Fruit fly (Drosophila melanogaster) whole organism, embryonic: ENCODE data around the gene CG6136.
A peak's percentile ranks its signal among the peaks of the same experiment; 100 is the strongest.

Source experiments
- Abd-B ChIP-seq: fragments of 200-800 bp; sonication (Bioruptor generic); optimal IDR thresholded peaks from 2 replicates; lab custom pipeline; 2018; ENCODE audit warnings: missing biosample characterization, mild to moderate bottlenecking, missing genetic modification characterization, moderate library complexity
- BtbVII ChIP-seq: fragments of 200-800 bp; sonication (Bioruptor generic); optimal IDR thresholded peaks from 3 replicates; lab custom pipeline; 2017; ENCODE audit warnings: missing biosample characterization, mild to moderate bottlenecking, missing genetic modification characterization
- CG10267 ChIP-seq: fragments of 200-800 bp; sonication (Bioruptor generic); optimal IDR thresholded peaks from 2 replicates; lab custom pipeline; 2018; ENCODE audit warnings: missing biosample characterization, mild to moderate bottlenecking, missing genetic modification characterization, moderate library complexity
- CG10543 ChIP-seq: fragments of 200-800 bp; sonication (Bioruptor generic); optimal IDR thresholded peaks from 3 replicates; lab custom pipeline; 2017; ENCODE audit warnings: missing biosample characterization, mild to moderate bottlenecking, missing genetic modification characterization, moderate library complexity
- CG10654 ChIP-seq: fragments of 200-800 bp; sonication (Bioruptor generic); optimal IDR thresholded peaks from 2 replicates; lab custom pipeline; 2016; ENCODE audit warnings: missing biosample characterization, missing genetic modification characterization
- CG11247 ChIP-seq: fragments of 200-800 bp; sonication (Bioruptor generic); IDR thresholded peaks from 2 replicates; pipeline ENCODE4 v1.3.6; 2022; ENCODE audit warnings: missing biosample characterization, missing genetic modification characterization
- CG12155 ChIP-seq: fragments of 200-800 bp; sonication (Bioruptor generic); optimal IDR thresholded peaks from 3 replicates; lab custom pipeline; 2016; ENCODE audit warnings: missing biosample characterization, missing genetic modification characterization
- CG12219 ChIP-seq: fragments of 200-800 bp; sonication (Bioruptor generic); optimal IDR thresholded peaks from 3 replicates; lab custom pipeline; 2018; ENCODE audit warnings: missing biosample characterization, mild to moderate bottlenecking, missing genetic modification characterization
- CG12299 ChIP-seq: fragments of 200-800 bp; sonication (Bioruptor generic); optimal IDR thresholded peaks from 2 replicates; lab custom pipeline; 2018; ENCODE audit warnings: missing biosample characterization, mild to moderate bottlenecking, missing genetic modification characterization
- CG13624 ChIP-seq: fragments of 200-800 bp; sonication (Bioruptor generic); optimal IDR thresholded peaks from 2 replicates; lab custom pipeline; 2016; ENCODE audit warnings: missing biosample characterization, missing genetic modification characterization
- CG14050 ChIP-seq: fragments of 200-800 bp; sonication (Bioruptor generic); IDR thresholded peaks from 3 replicates; pipeline ENCODE4 v1.3.6; 2022; ENCODE audit warnings: missing biosample characterization, missing genetic modification characterization
- CG14860 ChIP-seq: fragments of 200-800 bp; sonication (Bioruptor generic); IDR thresholded peaks from 3 replicates; pipeline ENCODE4 v1.3.6; 2022; ENCODE audit warnings: missing biosample characterization, missing genetic modification characterization; ENCODE audit not compliant: partially characterized antibody
- CG15011 ChIP-seq: fragments of 200-800 bp; sonication (Bioruptor generic); optimal IDR thresholded peaks from 3 replicates; lab custom pipeline; 2018; ENCODE audit warnings: missing biosample characterization, mild to moderate bottlenecking, missing genetic modification characterization
- CG15479 ChIP-seq: fragments of 200-800 bp; sonication (Bioruptor generic); optimal IDR thresholded peaks from 3 replicates; lab custom pipeline; 2019; ENCODE audit warnings: missing biosample characterization, mild to moderate bottlenecking, missing genetic modification characterization, moderate library complexity
- CG15696 ChIP-seq: fragments of 200-800 bp; sonication (Bioruptor generic); optimal IDR thresholded peaks from 2 replicates; lab custom pipeline; 2019; ENCODE audit warnings: missing biosample characterization, mild to moderate bottlenecking, missing genetic modification characterization, moderate library complexity
- CG1832 ChIP-seq: fragments of 200-800 bp; sonication (Bioruptor generic); optimal IDR thresholded peaks from 2 replicates; lab custom pipeline; 2017; ENCODE audit warnings: missing biosample characterization, mild to moderate bottlenecking, missing genetic modification characterization, inconsistent platforms
- CG3065 ChIP-seq: fragments of 200-800 bp; sonication (Bioruptor generic); optimal IDR thresholded peaks from 2 replicates; lab custom pipeline; 2016; ENCODE audit warnings: missing biosample characterization, missing genetic modification characterization
- CG32532 ChIP-seq: fragments of 200-800 bp; sonication (Bioruptor generic); IDR thresholded peaks from 2 replicates; pipeline ENCODE4 v1.3.6; 2022; ENCODE audit warnings: missing biosample characterization, missing genetic modification characterization
- CG33557 ChIP-seq: fragments of 200-800 bp; sonication (Bioruptor generic); optimal IDR thresholded peaks from 2 replicates; lab custom pipeline; 2019; ENCODE audit warnings: missing biosample characterization, mild to moderate bottlenecking, missing genetic modification characterization, moderate library complexity
- CG34422 ChIP-seq: fragments of 200-800 bp; sonication (Bioruptor generic); IDR thresholded peaks from 3 replicates; pipeline ENCODE4 v1.3.6; 2022; ENCODE audit warnings: missing biosample characterization, missing genetic modification characterization
- CG3838 ChIP-seq: fragments of 200-800 bp; sonication (Bioruptor generic); optimal IDR thresholded peaks from 3 replicates; lab custom pipeline; 2016; ENCODE audit warnings: missing biosample characterization, missing genetic modification characterization
- CG7839 ChIP-seq: fragments of 200-800 bp; sonication (Bioruptor generic); optimal IDR thresholded peaks from 3 replicates; lab custom pipeline; 2018; ENCODE audit warnings: missing biosample characterization, mild to moderate bottlenecking, missing genetic modification characterization, moderate library complexity
- CrebB ChIP-seq: fragments of 200-800 bp; sonication (Bioruptor generic); optimal IDR thresholded peaks from 3 replicates; lab custom pipeline; 2018; ENCODE audit warnings: missing biosample characterization, mild to moderate bottlenecking, missing genetic modification characterization
- Dad ChIP-seq: fragments of 200-800 bp; sonication (Bioruptor generic); optimal IDR thresholded peaks from 3 replicates; lab custom pipeline; 2016; ENCODE audit warnings: missing biosample characterization, missing genetic modification characterization
- Elba2 ChIP-seq: fragments of 200-800 bp; sonication (Bioruptor generic); optimal IDR thresholded peaks from 3 replicates; lab custom pipeline; 2016; ENCODE audit warnings: missing biosample characterization, missing genetic modification characterization
- GATAe ChIP-seq: fragments of 200-800 bp; sonication (Bioruptor generic); conservative IDR thresholded peaks from 2 replicates; pipeline ENCODE4 v1.3.6; 2022; ENCODE audit warnings: missing biosample characterization, missing genetic modification characterization
- HHEX ChIP-seq: fragments of 200-800 bp; sonication (Bioruptor generic); optimal IDR thresholded peaks from 3 replicates; lab custom pipeline; 2017; ENCODE audit warnings: missing biosample characterization, mild to moderate bottlenecking, missing genetic modification characterization, missing genetic modification reagents
- Lpt ChIP-seq: fragments of >200 bp; optimal IDR thresholded peaks from 2 replicates; lab custom pipeline; 2018; ENCODE audit warnings: missing biosample characterization, missing genetic modification characterization
- MTF-1 ChIP-seq: fragments of 200-800 bp; sonication (Bioruptor generic); optimal IDR thresholded peaks from 2 replicates; lab custom pipeline; 2018; ENCODE audit warnings: missing biosample characterization, mild to moderate bottlenecking, missing genetic modification characterization, borderline replicate concordance
- Max ChIP-seq: fragments of 200-800 bp; sonication (Bioruptor generic); optimal IDR thresholded peaks from 2 replicates; lab custom pipeline; 2016; ENCODE audit warnings: missing biosample characterization, mild to moderate bottlenecking, missing genetic modification characterization
- Meics ChIP-seq: fragments of 200-800 bp; sonication (Bioruptor generic); optimal IDR thresholded peaks from 2 replicates; lab custom pipeline; 2017; ENCODE audit warnings: missing biosample characterization, mild to moderate bottlenecking, missing genetic modification characterization
- Oaz ChIP-seq: fragments of 200-800 bp; sonication (Bioruptor generic); IDR thresholded peaks from 2 replicates; pipeline ENCODE4 v1.3.6; 2022; ENCODE audit warnings: missing biosample characterization, missing genetic modification characterization
- Six4 ChIP-seq: fragments of 200-800 bp; sonication (Bioruptor generic); optimal IDR thresholded peaks from 2 replicates; lab custom pipeline; 2016; ENCODE audit warnings: missing biosample characterization, missing genetic modification characterization
- TFAM ChIP-seq: fragments of 200-800 bp; sonication (Bioruptor generic); optimal IDR thresholded peaks from 2 replicates; lab custom pipeline; 2017; ENCODE audit warnings: missing biosample characterization, missing genetic modification characterization, inconsistent platforms
- bab2 ChIP-seq: fragments of 200-800 bp; sonication (Bioruptor generic); optimal IDR thresholded peaks from 2 replicates; lab custom pipeline; 2016; ENCODE audit warnings: missing biosample characterization, missing genetic modification characterization
- bsh ChIP-seq, 2 experiments: fragments of 200-800 bp; sonication (Bioruptor generic); optimal IDR thresholded peaks; 2 replicates each; lab custom pipeline; 2017 to 2018; ENCODE audit warnings: mild to moderate bottlenecking in 2 of 2, missing biosample characterization in 2 of 2, missing genetic modification characterization in 2 of 2, moderate library complexity in 1 of 2
- gfzf ChIP-seq: fragments of 200-800 bp; sonication (Bioruptor generic); optimal IDR thresholded peaks from 2 replicates; lab custom pipeline; 2016; ENCODE audit warnings: missing biosample characterization, mild to moderate bottlenecking, missing genetic modification characterization, moderate library complexity
- grn ChIP-seq: fragments of 200-800 bp; sonication (Bioruptor generic); optimal IDR thresholded peaks from 3 replicates; lab custom pipeline; 2017; ENCODE audit warnings: missing biosample characterization, missing genetic modification characterization
- gt ChIP-seq: fragments of 200-800 bp; sonication (Bioruptor generic); IDR thresholded peaks from 2 replicates; pipeline ENCODE4 v1.3.6; 2022; ENCODE audit warnings: missing biosample characterization, missing genetic modification characterization
- inv ChIP-seq: fragments of 200-800 bp; sonication (Bioruptor generic); IDR thresholded peaks from 2 replicates; pipeline ENCODE4 v1.3.6; 2022; ENCODE audit warnings: missing biosample characterization, missing genetic modification characterization; ENCODE audit not compliant: partially characterized antibody
- kay ChIP-seq: fragments of 200-800 bp; sonication (Bioruptor generic); optimal IDR thresholded peaks from 2 replicates; lab custom pipeline; 2016; ENCODE audit warnings: missing biosample characterization, missing genetic modification characterization
- kni ChIP-seq: fragments of 200-800 bp; sonication (Bioruptor generic); optimal IDR thresholded peaks from 3 replicates; lab custom pipeline; 2017; ENCODE audit warnings: mild to moderate bottlenecking, missing biosample characterization, missing genetic modification reagents, missing genetic modification characterization
- mld ChIP-seq: fragments of 200-800 bp; sonication (Bioruptor generic); IDR thresholded peaks from 3 replicates; pipeline ENCODE4 v1.3.6; 2022; ENCODE audit warnings: missing biosample characterization, missing genetic modification characterization; ENCODE audit not compliant: partially characterized antibody
- nau ChIP-seq: fragments of 200-800 bp; sonication (Bioruptor generic); optimal IDR thresholded peaks from 3 replicates; lab custom pipeline; 2017; ENCODE audit warnings: missing biosample characterization, mild to moderate bottlenecking, missing genetic modification characterization, missing genetic modification reagents
- tna ChIP-seq: fragments of 200-800 bp; sonication (Bioruptor generic); IDR thresholded peaks from 2 replicates; pipeline ENCODE4 v1.3.6; 2022; ENCODE audit warnings: missing biosample characterization, missing genetic modification characterization; ENCODE audit not compliant: partially characterized antibody
- twi ChIP-seq: fragments of 200-800 bp; optimal IDR thresholded peaks from 2 replicates; lab custom pipeline; 2019; ENCODE audit warnings: missing biosample characterization, mild to moderate bottlenecking, missing genetic modification characterization, moderate library complexity
- vvl ChIP-seq: fragments of 200-800 bp; sonication (Bioruptor generic); IDR thresholded peaks from 2 replicates; pipeline ENCODE4 v1.3.6; 2022; ENCODE audit warnings: missing biosample characterization, missing genetic modification characterization

Gene CG6136

DNA sequence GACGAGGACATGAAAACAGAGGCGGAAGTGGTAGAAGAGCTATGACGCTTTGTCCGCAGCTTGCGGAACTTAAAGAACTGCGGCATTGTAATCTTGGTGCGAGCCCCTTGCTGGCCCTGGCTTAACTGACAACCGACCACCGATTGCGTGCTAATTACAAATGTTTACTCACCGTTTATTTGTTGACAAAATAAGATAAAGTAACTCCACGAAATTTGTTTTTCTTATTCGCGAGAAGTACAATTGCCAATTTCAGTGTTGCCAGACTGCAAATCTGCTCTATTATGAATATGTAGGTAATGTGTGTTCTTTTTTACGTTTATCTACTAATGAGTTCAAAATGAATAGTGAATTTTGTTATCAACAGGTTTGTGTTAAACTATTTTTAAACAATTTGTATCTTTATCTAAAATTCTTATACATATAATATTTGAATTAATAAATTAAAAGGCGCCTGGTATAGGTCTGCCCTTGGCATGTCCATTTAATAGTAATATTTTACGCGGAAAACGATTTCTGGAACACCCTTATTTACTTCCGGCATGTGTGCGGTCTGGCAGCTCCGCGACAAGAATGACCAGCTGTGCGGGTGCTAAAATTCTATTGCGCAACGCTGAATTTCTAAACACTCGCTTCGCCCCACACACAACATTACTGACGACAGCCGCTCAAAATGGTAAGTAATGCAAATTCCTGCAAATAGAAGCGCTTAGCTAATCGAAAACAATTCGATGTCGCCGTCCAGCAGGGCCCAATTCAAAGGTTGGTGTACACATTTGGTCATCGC lies 15.2 kb downstream of the CG6136 start, which contains the start of the genes Atg4b and Hibch (continued):
- TF ChIP-seq CG34422 (peak; percentile 91), CG10654 (GFP tag; lab: Kevin White, UChicago) (peak; percentile 76), inv (GFP tag; lab: Robert Waterston, UW) (no peak), bab2 (GFP tag; lab: Kevin White, UChicago) (no peak), CG12219 (GFP tag; lab: Kevin White, UChicago) (peak; percentile 43), CG1832 (no peak), mld (GFP tag; lab: Robert Waterston, UW) (no peak), MTF-1 (GFP tag; lab: Kevin White, UChicago) (peak; percentile 27), Oaz (GFP tag; lab: Robert Waterston, UW) (peak; percentile 48; the same call in 1 of the 2 replicates), Meics (GFP tag; lab: Kevin White, UChicago) (peak; percentile 90), CG12299 (peak; percentile 79), CG15479 (peak; percentile 62), TFAM (GFP tag; lab: Kevin White, UChicago) (no peak), CG15011 (no peak), kni (GFP tag; lab: Kevin White, UChicago) (peak; percentile 77), Dad (no peak), grn (no peak), CG10267 (tag; lab: Kevin White, UChicago) (peak; percentile 81), nau (GFP tag; lab: Kevin White, UChicago) (no peak), CG10543 (peak; percentile 96), CG7839 (peak; percentile 89), CG32532 (peak; percentile 86), Lpt (no peak), Max (GFP tag; lab: Kevin White, UChicago) (peak; percentile 89), GATAe (GFP tag; lab: Robert Waterston, UW) (peak; percentile 39; the same call in 1 of the 2 replicates), vvl (GFP tag; lab: Robert Waterston, UW) (peak; percentile 81; the same call in 1 of the 2 replicates), kay (GFP tag; lab: Kevin White, UChicago) (no peak), CG14860 (GFP tag; lab: Robert Waterston, UW) (no peak), CG3838 (no peak), Six4 (GFP tag; lab: Kevin White, UChicago) (peak; percentile 62), CG15696 (peak; percentile 91), CrebB (tag; lab: Kevin White, UChicago) (peak; percentile 35), bsh (GFP tag; optimal IDR thresholded peaks at IDR 0.05; lab: Kevin White, UChicago) (peak; percentile 38 to 79), HHEX (GFP tag; lab: Kevin White, UChicago) (peak; percentile 81), gfzf (GFP tag; lab: Kevin White, UChicago) (no peak), CG33557 (GFP tag; lab: Kevin White, UChicago) (peak; percentile 84), CG12155 (GFP tag; lab: Kevin White, UChicago) (peak; percentile 82), CG14050 (peak; percentile 63; the same call in 2 of the 3 replicates), tna (GFP tag; lab: Robert Waterston, UW) (no peak), BtbVII (GFP tag; lab: Kevin White, UChicago) (peak; percentile 84), CG3065 (GFP tag; lab: Kevin White, UChicago) (peak; percentile 53), gt (GFP tag; lab: Robert Waterston, UW) (peak; percentile 59; the same call in 1 of the 2 replicates), Elba2 (GFP tag; lab: Kevin White, UChicago) (peak; percentile 84), CG13624 (GFP tag; lab: Kevin White, UChicago) (peak; percentile 81), CG11247 (GFP tag; lab: Robert Waterston, UW) (peak; percentile 65), Abd-B (GFP tag; lab: Kevin White, UChicago) (no peak), twi (tag; lab: Kevin White, UChicago) (peak; percentile 86)
